Worm (Caenorhabditis elegans): ENCODE measurements around the gene rbm-25.

The rbm-25 gene

ce11 chrV:12486934-12487333, 11.1 kb upstream of the rbm-25 start, which contains the start of gene inx-11:
Gene inx-11 (plus strand): TSS chrV:12487234.
- TF ChIP-seq tbx-37 (GFP tag; conservative IDR thresholded peaks at IDR 0.05) (no peak), B0310.2 (tag; optimal IDR thresholded peaks at IDR 0.05) (no peak), ceh-13 (GFP tag; optimal IDR thresholded peaks at IDR 0.05) (no peak)

- no peak for TF ChIP-seq tra-4 (tag; optimal IDR thresholded peaks at IDR 0.05)
- no peak for TF ChIP-seq pes-1 (GFP tag; IDR thresholded peaks at IDR 0.05)
- no peak for TF ChIP-seq ceh-36 (tag; optimal IDR thresholded peaks at IDR 0.05)
- TF ChIP-seq hnd-1 (tag; optimal IDR thresholded peaks at IDR 0.05), result no peak
- no peak for TF ChIP-seq sea-1 (GFP tag; conservative IDR thresholded peaks at IDR 0.05)
- no peak for TF ChIP-seq aly-1 (tag; optimal IDR thresholded peaks at IDR 0.05)
- no peak for TF ChIP-seq tbx-37 (GFP tag; conservative IDR thresholded peaks at IDR 0.05)
- no peak for TF ChIP-seq B0310.2 (tag; optimal IDR thresholded peaks at IDR 0.05)
Observed at ce11 chrV:12488002-12488401, 10.0 kb upstream of the rbm-25 start.

- no peak for TF ChIP-seq ets-7 (tag; optimal IDR thresholded peaks at IDR 0.05)
- TF ChIP-seq tbx-37 (GFP tag; conservative IDR thresholded peaks at IDR 0.05), result 0 out of 2 replicates have a peak, but pooled peaks have one; percentile 9
- no peak for TF ChIP-seq hnd-1 (tag; optimal IDR thresholded peaks at IDR 0.05)
Observed at ce11 chrV:12491070-12491643, 6.9 kb upstream of the rbm-25 start.

ce11 chrV:12494522-12494921, 3.5 kb upstream of the rbm-25 start, which contains the start of gene mrps-11:
Gene mrps-11 (minus strand): TSS chrV:12494622.
- TF ChIP-seq ceh-13 (GFP tag; optimal IDR thresholded peaks at IDR 0.05), result no peak

ce11 chrV:12503494-12503893, 5.5 kb downstream of the rbm-25 start, which contains the start of gene T28H10.1:
Gene T28H10.1 (plus strand): TSS chrV:12503794.
- TF ChIP-seq B0310.2 (tag; optimal IDR thresholded peaks at IDR 0.05), result no peak
- no peak for TF ChIP-seq ets-7 (tag; optimal IDR thresholded peaks at IDR 0.05)
- no peak for TF ChIP-seq hmbx-1 (tag; optimal IDR thresholded peaks at IDR 0.05)
- TF ChIP-seq scrt-1 (GFP tag; IDR thresholded peaks at IDR 0.05), result no peak
- no peak for TF ChIP-seq tra-4 (tag; optimal IDR thresholded peaks at IDR 0.05)
- TF ChIP-seq tbx-11 (GFP tag; IDR thresholded peaks at IDR 0.05), result no peak
- no peak for TF ChIP-seq tbx-37 (GFP tag; conservative IDR thresholded peaks at IDR 0.05)

ce11 chrV:12505730-12506129, 7.7 kb downstream of the rbm-25 start:
- TF ChIP-seq ets-7 (tag; optimal IDR thresholded peaks at IDR 0.05) (no peak), tbx-37 (GFP tag; conservative IDR thresholded peaks at IDR 0.05) (no peak), hmbx-1 (tag; optimal IDR thresholded peaks at IDR 0.05) (no peak), hmg-4 (GFP tag; optimal IDR thresholded peaks at IDR 0.05) (no peak), B0310.2 (tag; optimal IDR thresholded peaks at IDR 0.05) (no peak), aly-1 (tag; optimal IDR thresholded peaks at IDR 0.05) (no peak), F13C5.2 (tag; optimal IDR thresholded peaks at IDR 0.05) (no peak), tra-4 (tag; optimal IDR thresholded peaks at IDR 0.05) (no peak), pes-1 (GFP tag; IDR thresholded peaks at IDR 0.05) (no peak), flt-1 (GFP tag; IDR thresholded peaks at IDR 0.05) (no peak), ama-1 (optimal IDR thresholded peaks at IDR 0.05) (no peak), sea-1 (GFP tag; conservative IDR thresholded peaks at IDR 0.05) (no peak), ceh-13 (GFP tag; optimal IDR thresholded peaks at IDR 0.05) (no peak), ceh-36 (tag; optimal IDR thresholded peaks at IDR 0.05) (no peak), hnd-1 (tag; optimal IDR thresholded peaks at IDR 0.05) (no peak), tbx-11 (GFP tag; IDR thresholded peaks at IDR 0.05) (no peak), scrt-1 (GFP tag; IDR thresholded peaks at IDR 0.05) (no peak)

ce11 chrV:12506185-12506584, 8.2 kb downstream of the rbm-25 start, which contains the start of gene nlp-46:
Gene nlp-46 (minus strand): TSS chrV:12506285.
- TF ChIP-seq ceh-36 (tag; optimal IDR thresholded peaks at IDR 0.05) (no peak), ama-1 (optimal IDR thresholded peaks at IDR 0.05) (no peak), B0310.2 (tag; optimal IDR thresholded peaks at IDR 0.05) (no peak), tbx-11 (GFP tag; IDR thresholded peaks at IDR 0.05) (no peak), aly-1 (tag; optimal IDR thresholded peaks at IDR 0.05) (no peak), pes-1 (GFP tag; IDR thresholded peaks at IDR 0.05) (no peak), F13C5.2 (tag; optimal IDR thresholded peaks at IDR 0.05) (no peak), ceh-13 (GFP tag; optimal IDR thresholded peaks at IDR 0.05) (no peak), hmg-4 (GFP tag; optimal IDR thresholded peaks at IDR 0.05) (no peak), tbx-37 (GFP tag; conservative IDR thresholded peaks at IDR 0.05) (no peak), scrt-1 (GFP tag; IDR thresholded peaks at IDR 0.05) (no peak), hnd-1 (tag; optimal IDR thresholded peaks at IDR 0.05) (no peak)

- peak; percentile 66 for TF ChIP-seq hnd-1 (tag; optimal IDR thresholded peaks at IDR 0.05)
- peak; percentile 48 for TF ChIP-seq ceh-36 (tag; optimal IDR thresholded peaks at IDR 0.05)
Observed at ce11 chrV:12509922-12510582, 12.0 kb downstream of the rbm-25 start.

ce11 chrV:12511946-12512345, 13.9 kb downstream of the rbm-25 start:
- TF ChIP-seq hmg-4 (GFP tag; optimal IDR thresholded peaks at IDR 0.05) (no peak), scrt-1 (GFP tag; IDR thresholded peaks at IDR 0.05) (no peak), ceh-36 (tag; optimal IDR thresholded peaks at IDR 0.05) (no peak), ets-7 (tag; optimal IDR thresholded peaks at IDR 0.05) (no peak), F13C5.2 (tag; optimal IDR thresholded peaks at IDR 0.05) (no peak)

Data from whole organism, early embryonic.